Fruit fly (Drosophila melanogaster): Measurements from ENCODE around the gene CG33229.

Gene CG33229

dm6 chr3L:174501-174900 lies 49.2 kb upstream of the CG33229 start (continued):
- peak; percentile 93 for TF ChIP-seq unc-4 (GFP tag; IDR thresholded peaks at IDR 0.05; ENCODE audit: partially characterized antibody)
- no peak for TF ChIP-seq Dfd (GFP tag; optimal IDR thresholded peaks at IDR 0.05)
- TF ChIP-seq CG1603 (tag; optimal IDR thresholded peaks at IDR 0.05) = peak; percentile 36
- peak; percentile 26; the same call in 1 of the 2 replicates for TF ChIP-seq MBD-R2 (GFP tag; IDR thresholded peaks at IDR 0.05)
- TF ChIP-seq Eip74EF (GFP tag; optimal IDR thresholded peaks at IDR 0.05) = no peak
- TF ChIP-seq Six4 (GFP tag; optimal IDR thresholded peaks at IDR 0.05) = no peak
- peak; percentile 2 for TF ChIP-seq CG30020 (tag; optimal IDR thresholded peaks at IDR 0.05)
- peak; percentile 47 for TF ChIP-seq CG12659 (GFP tag; optimal IDR thresholded peaks at IDR 0.05)
- TF ChIP-seq Nf-YC (tag; optimal IDR thresholded peaks at IDR 0.05) = peak; percentile 21
- TF ChIP-seq E2f2 (GFP tag; IDR thresholded peaks at IDR 0.05) = peak; percentile 88
- no peak for TF ChIP-seq org-1 (GFP tag; optimal IDR thresholded peaks at IDR 0.05)
- peak; percentile 80 for TF ChIP-seq CG16813 (GFP tag; IDR thresholded peaks at IDR 0.05; ENCODE audit: partially characterized antibody)
- no peak for TF ChIP-seq esg (GFP tag; conservative IDR thresholded peaks at IDR 0.05)
- TF ChIP-seq Sry-δ (GFP tag; optimal IDR thresholded peaks at IDR 0.05) = peak; percentile 86
- TF ChIP-seq Jarid2 (GFP tag; optimal IDR thresholded peaks at IDR 0.05) = no peak
- TF ChIP-seq CG13296 (GFP tag; optimal IDR thresholded peaks at IDR 0.05) = peak; percentile 17
- TF ChIP-seq NfI (GFP tag; optimal IDR thresholded peaks at IDR 0.05) = no peak
- TF ChIP-seq pzg (GFP tag; optimal IDR thresholded peaks at IDR 0.05) = peak; percentile 60
- TF ChIP-seq CG16863 (GFP tag; optimal IDR thresholded peaks at IDR 0.05) = no peak
- TF ChIP-seq B-H2 (GFP tag; optimal IDR thresholded peaks at IDR 0.05) = peak; percentile 1
- TF ChIP-seq CG13287 (GFP tag; IDR thresholded peaks at IDR 0.05; ENCODE audit: partially characterized antibody) = peak; percentile 96
- TF ChIP-seq Abd-B (GFP tag; optimal IDR thresholded peaks at IDR 0.05) = no peak
- peak; percentile 89 for TF ChIP-seq Scr (GFP tag; IDR thresholded peaks at IDR 0.05; ENCODE audit: partially characterized antibody)
- peak; percentile 89 for TF ChIP-seq amos (GFP tag; IDR thresholded peaks at IDR 0.05; ENCODE audit: partially characterized antibody)
- peak; percentile 81 for TF ChIP-seq ato (GFP tag; IDR thresholded peaks at IDR 0.05; ENCODE audit: partially characterized antibody)
- peak; percentile 28 for TF ChIP-seq gfzf (GFP tag; optimal IDR thresholded peaks at IDR 0.05)
- TF ChIP-seq CG13894 (tag; optimal IDR thresholded peaks at IDR 0.05) = peak; percentile 19
- no peak for TF ChIP-seq klu (GFP tag; IDR thresholded peaks at IDR 0.05)
- TF ChIP-seq CG15514 (GFP tag; optimal IDR thresholded peaks at IDR 0.05) = peak; percentile 64
- TF ChIP-seq CG10267 (tag; optimal IDR thresholded peaks at IDR 0.05) = peak; percentile 2
- TF ChIP-seq Bdp1 (GFP tag; optimal IDR thresholded peaks at IDR 0.05) = no peak
- TF ChIP-seq CG2116 (GFP tag; optimal IDR thresholded peaks at IDR 0.05) = peak; percentile 86
- TF ChIP-seq CG6791 (GFP tag; IDR thresholded peaks at IDR 0.05; ENCODE audit: partially characterized antibody) = peak; percentile 88
- peak; percentile 92 for TF ChIP-seq Opbp (GFP tag; IDR thresholded peaks at IDR 0.05; ENCODE audit: partially characterized antibody)
- TF ChIP-seq BEAF-32 (GFP tag; optimal IDR thresholded peaks at IDR 0.05) = peak; percentile 84
- TF ChIP-seq Doc3 (GFP tag; IDR thresholded peaks at IDR 0.05; ENCODE audit: partially characterized antibody) = peak; percentile 87
- peak; percentile 81 for TF ChIP-seq vnd (GFP tag; IDR thresholded peaks at IDR 0.05; ENCODE audit: partially characterized antibody)
- TF ChIP-seq Med (GFP tag) = peak; percentile 65
- TF ChIP-seq inv (GFP tag; IDR thresholded peaks at IDR 0.05; ENCODE audit: partially characterized antibody) = peak; percentile 77
- peak; percentile 19 for TF ChIP-seq nmo (GFP tag; optimal IDR thresholded peaks at IDR 0.05)
- peak; percentile 92 for TF ChIP-seq CG34224 (GFP tag; IDR thresholded peaks at IDR 0.05; ENCODE audit: partially characterized antibody)
- TF ChIP-seq grau (tag; optimal IDR thresholded peaks at IDR 0.05) = peak; percentile 21
- TF ChIP-seq CG14860 (GFP tag; IDR thresholded peaks at IDR 0.05; ENCODE audit: partially characterized antibody) = peak; percentile 85
- peak; percentile 4 for TF ChIP-seq pros (GFP tag; optimal IDR thresholded peaks at IDR 0.05)
- peak; percentile 94 for TF ChIP-seq hbn (GFP tag; IDR thresholded peaks at IDR 0.05; ENCODE audit: partially characterized antibody)
- TF ChIP-seq CG33557 (GFP tag; optimal IDR thresholded peaks at IDR 0.05) = no peak
- peak; percentile 1 for TF ChIP-seq CG10147 (GFP tag; optimal IDR thresholded peaks at IDR 0.05)

All from whole organism, embryonic.